Fruit fly (Drosophila melanogaster) whole organism, wandering third instar larva: Measurements from ENCODE around the gene Pez.
A peak's percentile ranks its signal among the peaks of the same experiment; 100 is the strongest.

ENCODE experiments used
- Abd-B ChIP-seq: fragments of >200 bp; optimal IDR thresholded peaks from 2 replicates; lab custom pipeline; 2017; ENCODE audit warnings: missing biosample characterization, missing genetic modification characterization
- CG32264 ChIP-seq: fragments of 200-800 bp; sonication (Bioruptor generic); optimal IDR thresholded peaks from 2 replicates; lab custom pipeline; 2016; ENCODE audit warnings: missing biosample characterization, missing genetic modification characterization
- CG9705 ChIP-seq: fragments of 200-800 bp; sonication (Bioruptor generic); optimal IDR thresholded peaks from 2 replicates; lab custom pipeline; 2018; ENCODE audit warnings: missing biosample characterization, mild to moderate bottlenecking, missing genetic modification characterization
- CrebA ChIP-seq: fragments of 200-800 bp; sonication (Bioruptor generic); optimal IDR thresholded peaks from 2 replicates; lab custom pipeline; 2016; ENCODE audit warnings: missing biosample characterization, mild to moderate bottlenecking, missing genetic modification characterization, borderline replicate concordance
- Dfd ChIP-seq: fragments of >200 bp; optimal IDR thresholded peaks from 2 replicates; lab custom pipeline; 2017; ENCODE audit warnings: missing biosample characterization, missing genetic modification characterization
- Dif ChIP-seq: fragments of 200-275, 200-300 bp; sonication (Bioruptor generic); optimal IDR thresholded peaks from 2 replicates; lab custom pipeline; 2018; ENCODE audit warnings: missing biosample characterization, missing genetic modification characterization; ENCODE audit not compliant: partially characterized antibody
- GATAd ChIP-seq: sonication (Bioruptor generic); optimal IDR thresholded peaks from 2 replicates; lab custom pipeline; 2016; ENCODE audit warnings: missing biosample characterization, missing genetic modification characterization
- HLH106 ChIP-seq: fragments of 200-800 bp; optimal IDR thresholded peaks from 3 replicates; lab custom pipeline; 2019; ENCODE audit warnings: missing biosample characterization, mild to moderate bottlenecking, missing genetic modification characterization, moderate library complexity
- Hnf4 ChIP-seq: fragments of 200-800 bp; sonication (Bioruptor generic); optimal IDR thresholded peaks from 2 replicates; lab custom pipeline; 2016; ENCODE audit warnings: missing biosample characterization, mild to moderate bottlenecking, missing genetic modification characterization
- Hr78 ChIP-seq: fragments of >200 bp; optimal IDR thresholded peaks from 2 replicates; lab custom pipeline; 2017; ENCODE audit warnings: missing biosample characterization, missing genetic modification characterization
- Hr83 ChIP-seq: fragments of 200-300 bp; sonication (Bioruptor generic); optimal IDR thresholded peaks from 2 replicates; lab custom pipeline; 2016; ENCODE audit warnings: missing biosample characterization, mild to moderate bottlenecking, missing genetic modification characterization, moderate library complexity; ENCODE audit not compliant: poor library complexity, severe bottlenecking
- Jra ChIP-seq: sonication (Bioruptor generic); optimal IDR thresholded peaks from 2 replicates; lab custom pipeline; 2016; ENCODE audit warnings: missing biosample characterization, missing genetic modification characterization
- Mio ChIP-seq: sonication (Bioruptor generic); optimal IDR thresholded peaks from 2 replicates; lab custom pipeline; 2016; ENCODE audit warnings: missing biosample characterization, missing genetic modification characterization
- Myc ChIP-seq: fragments of >200 bp; optimal IDR thresholded peaks from 2 replicates; lab custom pipeline; 2017
- N ChIP-seq: fragments of >200 bp; optimal IDR thresholded peaks from 2 replicates; lab custom pipeline; 2018; ENCODE audit warnings: missing biosample characterization, missing external identifiers, missing genetic modification characterization
- OdsH ChIP-seq: fragments of 200-800 bp; sonication (Bioruptor generic); optimal IDR thresholded peaks from 2 replicates; lab custom pipeline; 2016; ENCODE audit warnings: missing biosample characterization, mild to moderate bottlenecking, missing genetic modification characterization
- Rel ChIP-seq, 2 experiments: fragments of 200-800 bp; sonication (Bioruptor generic) in 1 of 2; optimal IDR thresholded peaks; 2 replicates in 1 of 2; 3 replicates in 1 of 2; lab custom pipeline; 2016 to 2019; ENCODE audit warnings: mild to moderate bottlenecking in 2 of 2, missing biosample characterization in 2 of 2, missing genetic modification characterization in 2 of 2, moderate library complexity in 1 of 2
- Sp1 ChIP-seq: fragments of 200-800 bp; sonication (Bioruptor generic); optimal IDR thresholded peaks from 3 replicates; lab custom pipeline; 2019; ENCODE audit warnings: missing biosample characterization, mild to moderate bottlenecking, missing genetic modification characterization, moderate library complexity
- Vsx2 ChIP-seq: fragments of 200-300, 225-300 bp; sonication (Bioruptor generic); optimal IDR thresholded peaks from 2 replicates; lab custom pipeline; 2018; ENCODE audit warnings: missing biosample characterization, missing genetic modification characterization; ENCODE audit not compliant: partially characterized antibody
- br ChIP-seq: fragments of 200-800 bp; sonication (Bioruptor generic); optimal IDR thresholded peaks from 2 replicates; lab custom pipeline; 2016; ENCODE audit warnings: missing biosample characterization, missing genetic modification characterization
- brk ChIP-seq: fragments of 200-800 bp; sonication (Bioruptor generic); optimal IDR thresholded peaks from 2 replicates; lab custom pipeline; 2016; ENCODE audit warnings: missing biosample characterization, mild to moderate bottlenecking, missing genetic modification characterization
- dl ChIP-seq, 2 experiments: fragments of 175-275, 200-275 bp in 1 of 2; fragments of 200-275 bp in 1 of 2; sonication (Bioruptor generic); optimal IDR thresholded peaks; lab custom pipeline; 2018; ENCODE audit warnings: mild to moderate bottlenecking in 2 of 2, missing biosample characterization in 2 of 2, missing genetic modification characterization in 2 of 2, moderate library complexity in 2 of 2; ENCODE audit not compliant: partially characterized antibody in 2 of 2, insufficient read depth in 1 of 2
- dmrt93B ChIP-seq: fragments of 200-800 bp; sonication (Bioruptor generic); optimal IDR thresholded peaks from 2 replicates; lab custom pipeline; 2018; ENCODE audit warnings: missing biosample characterization, mild to moderate bottlenecking, missing genetic modification characterization
- dsf ChIP-seq: sonication (Bioruptor generic); optimal IDR thresholded peaks from 2 replicates; lab custom pipeline; 2016; ENCODE audit warnings: missing biosample characterization, missing genetic modification characterization, borderline replicate concordance
- ey ChIP-seq: fragments of 200-800 bp; sonication (Bioruptor generic); optimal IDR thresholded peaks from 2 replicates; lab custom pipeline; 2016; ENCODE audit warnings: missing biosample characterization, missing genetic modification characterization
- foxo ChIP-seq, 2 experiments: fragments of 200-800 bp; sonication (Bioruptor generic); optimal IDR thresholded peaks; 2 replicates in 1 of 2; 3 replicates in 1 of 2; lab custom pipeline; 2016 to 2017; ENCODE audit warnings: missing biosample characterization in 2 of 2, missing genetic modification characterization in 2 of 2
- fru ChIP-seq: fragments of 200-800 bp; sonication (Bioruptor generic); optimal IDR thresholded peaks from 3 replicates; lab custom pipeline; 2016; ENCODE audit warnings: missing biosample characterization, mild to moderate bottlenecking, missing genetic modification characterization
- h ChIP-seq: fragments of 200-800 bp; sonication (Bioruptor generic); optimal IDR thresholded peaks from 3 replicates; lab custom pipeline; 2016; ENCODE audit warnings: missing biosample characterization, mild to moderate bottlenecking, missing genetic modification characterization
- jim ChIP-seq: fragments of 175-275, 200-325 bp; sonication (Bioruptor generic); optimal IDR thresholded peaks from 2 replicates; lab custom pipeline; 2016; ENCODE audit warnings: missing biosample characterization, mild to moderate bottlenecking, missing genetic modification characterization
- lola ChIP-seq: fragments of >200 bp; optimal IDR thresholded peaks from 2 replicates; lab custom pipeline; 2017; ENCODE audit warnings: missing biosample characterization, missing genetic modification characterization
- pan ChIP-seq: fragments of >200 bp; optimal IDR thresholded peaks from 2 replicates; lab custom pipeline; 2017
- psq ChIP-seq: fragments of 200-800 bp; sonication (Bioruptor generic); optimal IDR thresholded peaks from 3 replicates; lab custom pipeline; 2017; ENCODE audit warnings: missing biosample characterization, mild to moderate bottlenecking, missing genetic modification characterization, moderate library complexity
- rgr ChIP-seq: fragments of 200-800 bp; sonication (Bioruptor generic); optimal IDR thresholded peaks from 3 replicates; lab custom pipeline; 2016; ENCODE audit warnings: missing biosample characterization, mild to moderate bottlenecking, missing genetic modification characterization
- sage ChIP-seq: fragments of 200-800 bp; sonication (Bioruptor generic); optimal IDR thresholded peaks from 2 replicates; lab custom pipeline; 2016; ENCODE audit warnings: missing biosample characterization, mild to moderate bottlenecking, missing genetic modification characterization
- sv ChIP-seq: fragments of 200-800 bp; sonication (Bioruptor generic); optimal IDR thresholded peaks from 3 replicates; lab custom pipeline; 2016; ENCODE audit warnings: missing biosample characterization, missing genetic modification characterization
- tai ChIP-seq: sonication (Bioruptor generic); optimal IDR thresholded peaks from 2 replicates; lab custom pipeline; 2016; ENCODE audit warnings: missing biosample characterization, missing genetic modification characterization
- usp ChIP-seq: fragments of >200 bp; optimal IDR thresholded peaks from 2 replicates; lab custom pipeline; 2017; ENCODE audit warnings: missing biosample characterization, missing genetic modification characterization
- woc ChIP-seq: sonication (Bioruptor generic); optimal IDR thresholded peaks from 2 replicates; lab custom pipeline; 2016; ENCODE audit warnings: missing biosample characterization, mild to moderate bottlenecking, missing genetic modification characterization

Gene Pez

DNA sequence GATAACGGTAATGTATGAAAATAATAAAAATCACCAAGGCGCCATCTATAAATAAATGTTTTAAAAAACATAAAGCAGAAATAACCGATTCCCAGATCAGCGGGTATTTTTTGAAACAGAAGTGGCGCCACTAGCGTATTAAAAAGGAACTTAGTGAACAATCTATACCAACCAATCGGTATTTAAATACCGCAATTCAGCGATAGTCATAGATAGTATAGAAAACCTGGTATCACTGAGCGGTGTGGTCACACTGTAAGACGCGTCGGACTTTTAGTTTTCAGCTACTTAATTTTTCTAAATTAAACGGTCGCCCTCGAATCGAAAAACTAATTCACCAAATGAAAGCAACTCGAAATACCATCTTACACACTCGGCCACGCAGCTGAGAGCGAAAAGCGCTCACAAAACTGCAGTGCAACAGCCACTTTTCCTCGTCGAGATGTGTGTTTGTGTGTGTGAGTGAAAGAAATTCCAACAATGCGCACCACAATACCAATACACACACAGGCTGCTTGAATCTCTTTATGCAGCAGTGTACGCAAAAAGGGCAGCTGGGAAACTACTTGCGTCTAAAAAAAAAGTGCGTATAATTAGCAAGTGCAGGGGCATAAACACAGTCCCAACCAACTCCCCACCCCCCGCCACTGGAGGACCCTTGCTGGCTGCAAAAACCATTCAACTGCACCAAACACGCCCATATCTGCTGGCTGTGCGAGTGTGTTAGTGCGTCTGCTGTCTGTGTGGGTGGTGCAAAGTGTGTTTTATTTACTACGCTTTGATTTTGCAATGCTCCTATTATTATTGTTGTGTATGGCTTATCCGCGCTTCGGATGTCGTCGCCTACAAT, 14.7 kb downstream of the Pez start, which contains the start of gene PDZ-GEF:
Gene PDZ-GEF (plus strand): TSS at position 232 of the 850 bp plus-strand sequence.
- TF ChIP-seq jim (GFP tag; lab: Kevin White, UChicago) = no peak
- TF ChIP-seq lola (GFP tag; lab: Kevin White, UChicago) = peak; percentile 63
- peak; percentile 28 for TF ChIP-seq fru (GFP tag; lab: Kevin White, UChicago)
- TF ChIP-seq Jra (GFP tag; lab: Kevin White, UChicago) = no peak
- no peak for TF ChIP-seq Dif
- peak; percentile 7 for TF ChIP-seq brk (GFP tag; lab: Kevin White, UChicago)
- no peak for TF ChIP-seq sage (GFP tag; lab: Kevin White, UChicago)
- no peak for TF ChIP-seq usp (GFP tag; lab: Kevin White, UChicago)
- peak; percentile 37 for TF ChIP-seq sv
- no peak for TF ChIP-seq Rel (GFP tag; optimal IDR thresholded peaks at IDR 0.05; lab: Kevin White, UChicago)
- TF ChIP-seq Rel (tag; optimal IDR thresholded peaks at IDR 0.05; lab: Kevin White, UChicago) = no peak
- peak; percentile 80 for TF ChIP-seq Abd-B
- no peak for TF ChIP-seq ey (GFP tag; lab: Kevin White, UChicago)
- peak; percentile 30 for TF ChIP-seq Hnf4 (GFP tag; lab: Kevin White, UChicago)
- no peak for TF ChIP-seq psq (GFP tag; lab: Kevin White, UChicago)
- no peak for TF ChIP-seq tai (GFP tag; lab: Kevin White, UChicago)
- TF ChIP-seq HLH106 (tag; lab: Kevin White, UChicago) = peak; percentile 20
- no peak for TF ChIP-seq CG9705 (GFP tag; lab: Kevin White, UChicago)
- TF ChIP-seq Myc (lab: Kevin White, UChicago) = peak; percentile 62
- no peak for TF ChIP-seq Dfd (GFP tag; lab: Kevin White, UChicago)
- peak in 1 of 2 experiments; percentile 41 for TF ChIP-seq foxo (GFP tag; optimal IDR thresholded peaks at IDR 0.05; lab: Kevin White, UChicago)
- TF ChIP-seq pan (lab: Kevin White, UChicago) = no peak
- peak; percentile 22 for TF ChIP-seq rgr
- TF ChIP-seq N = peak; percentile 85
- TF ChIP-seq br (GFP tag; lab: Kevin White, UChicago) = no peak
- peak; percentile 6 for TF ChIP-seq CrebA (GFP tag; lab: Kevin White, UChicago)
- no peak for TF ChIP-seq dmrt93B (GFP tag; lab: Kevin White, UChicago)
- TF ChIP-seq Sp1 (GFP tag; lab: Kevin White, UChicago) = no peak
- TF ChIP-seq dsf = no peak
- TF ChIP-seq woc = no peak
- no peak for TF ChIP-seq GATAd (GFP tag; lab: Kevin White, UChicago)
- TF ChIP-seq Hr83 = peak; percentile 44
- no peak for TF ChIP-seq dl (GFP tag; optimal IDR thresholded peaks at IDR 0.05; lab: Kevin White, UChicago; ENCODE audit: insufficient read depth in 1 of 2, partially characterized antibody in 2 of 2)
- no peak for TF ChIP-seq CG32264 (GFP tag; lab: Kevin White, UChicago)
- no peak for TF ChIP-seq Vsx2 (GFP tag; lab: Kevin White, UChicago)
- no peak for TF ChIP-seq Mio
- TF ChIP-seq Hr78 (GFP tag; lab: Kevin White, UChicago) = peak; percentile 80
- no peak for TF ChIP-seq OdsH
- TF ChIP-seq h (GFP tag; lab: Kevin White, UChicago) = peak; percentile 11

DNA sequence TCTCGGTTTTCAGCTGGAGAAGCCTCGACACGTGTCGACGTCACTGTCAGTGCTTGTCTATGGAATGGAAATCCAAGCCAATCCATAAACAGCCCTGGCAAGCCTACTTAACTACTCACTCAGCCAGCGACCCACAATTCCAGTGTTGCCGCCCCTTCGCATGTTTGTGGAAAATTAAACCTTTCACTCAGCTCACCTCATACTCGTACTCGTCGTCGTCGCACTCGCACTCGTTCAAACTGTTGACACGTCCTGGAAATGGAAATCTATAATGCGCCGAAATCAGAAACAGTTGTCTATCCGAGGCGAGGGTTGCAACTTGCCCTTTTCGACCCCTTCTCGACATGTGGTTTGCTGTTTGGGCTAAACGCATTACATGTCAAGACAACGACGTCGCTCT, 19.4 kb downstream of the Pez start:
- TF ChIP-seq brk (GFP tag; lab: Kevin White, UChicago) = no peak
- TF ChIP-seq sage (GFP tag; lab: Kevin White, UChicago) = no peak
- no peak for TF ChIP-seq rgr
- no peak for TF ChIP-seq woc
- no peak for TF ChIP-seq Hnf4 (GFP tag; lab: Kevin White, UChicago)
- TF ChIP-seq sv = no peak
- no peak for TF ChIP-seq ey (GFP tag; lab: Kevin White, UChicago)
- TF ChIP-seq CG9705 (GFP tag; lab: Kevin White, UChicago) = no peak
- no peak for TF ChIP-seq fru (GFP tag; lab: Kevin White, UChicago)
- no peak for TF ChIP-seq OdsH
- TF ChIP-seq br (GFP tag; lab: Kevin White, UChicago) = no peak
- TF ChIP-seq Hr78 (GFP tag; lab: Kevin White, UChicago) = no peak
- TF ChIP-seq pan (lab: Kevin White, UChicago) = no peak
- TF ChIP-seq h (GFP tag; lab: Kevin White, UChicago) = no peak
- TF ChIP-seq dl (GFP tag; optimal IDR thresholded peaks at IDR 0.05; lab: Kevin White, UChicago; ENCODE audit: insufficient read depth in 1 of 2, partially characterized antibody in 2 of 2) = no peak
- TF ChIP-seq psq (GFP tag; lab: Kevin White, UChicago) = no peak
- no peak for TF ChIP-seq Rel (GFP tag; optimal IDR thresholded peaks at IDR 0.05; lab: Kevin White, UChicago)
- TF ChIP-seq Rel (tag; optimal IDR thresholded peaks at IDR 0.05; lab: Kevin White, UChicago) = no peak
- no peak for TF ChIP-seq Dfd (GFP tag; lab: Kevin White, UChicago)
- TF ChIP-seq Jra (GFP tag; lab: Kevin White, UChicago) = no peak
- TF ChIP-seq Sp1 (GFP tag; lab: Kevin White, UChicago) = no peak
